Worm (Caenorhabditis elegans): ENCODE measurements around the gene asp-4.

asp-4 gene

ce11 chrX:13169133-13169532 is 52.1 kb downstream of the asp-4 start (continued):
- no peak for TF ChIP-seq ztf-11 (tag; optimal IDR thresholded peaks at IDR 0.05)
- no peak for TF ChIP-seq snpc-4 (tag; optimal IDR thresholded peaks at IDR 0.05)
- no peak for TF ChIP-seq sma-3 (GFP tag; optimal IDR thresholded peaks at IDR 0.05)
- TF ChIP-seq mbf-1 (tag; optimal IDR thresholded peaks at IDR 0.05): no peak
- no peak for TF ChIP-seq egl-27 (tag; optimal IDR thresholded peaks at IDR 0.05)
- TF ChIP-seq unc-39 (tag; optimal IDR thresholded peaks at IDR 0.05): no peak
- TF ChIP-seq sem-4 (tag; optimal IDR thresholded peaks at IDR 0.05): peak; percentile 57
- no peak for TF ChIP-seq nhr-237 (tag; optimal IDR thresholded peaks at IDR 0.05)
- no peak for TF ChIP-seq unc-55 (GFP tag; optimal IDR thresholded peaks at IDR 0.05)
- no peak for TF ChIP-seq gmeb-1 (tag; optimal IDR thresholded peaks at IDR 0.05)
- no peak for TF ChIP-seq nhr-10 (tag; optimal IDR thresholded peaks at IDR 0.05)
- no peak for TF ChIP-seq nhr-12 (tag; optimal IDR thresholded peaks at IDR 0.05)
- no peak for TF ChIP-seq Y55F3AM.14 (GFP tag; optimal IDR thresholded peaks at IDR 0.05)
- no peak for TF ChIP-seq R02D3.7 (tag; optimal IDR thresholded peaks at IDR 0.05)
- TF ChIP-seq nhr-11 (tag; optimal IDR thresholded peaks at IDR 0.05): no peak
- TF ChIP-seq fos-1 (tag; optimal IDR thresholded peaks at IDR 0.05): peak; percentile 12
- no peak for TF ChIP-seq zag-1 (tag; optimal IDR thresholded peaks at IDR 0.05)
- TF ChIP-seq lsy-2 (tag; optimal IDR thresholded peaks at IDR 0.05): peak in 1 of 2 experiments; percentile 44
- TF ChIP-seq ceh-16 (tag; optimal IDR thresholded peaks at IDR 0.05): no peak
- peak; percentile 69 for TF ChIP-seq C34F6.9 (tag; optimal IDR thresholded peaks at IDR 0.05)
- no peak for TF ChIP-seq ceh-82 (tag; optimal IDR thresholded peaks at IDR 0.05)
- peak; percentile 38 for TF ChIP-seq elt-1 (tag; optimal IDR thresholded peaks at IDR 0.05)
- peak; percentile 66 for TF ChIP-seq nhr-21 (tag; optimal IDR thresholded peaks at IDR 0.05)
- TF ChIP-seq mab-5 (tag; optimal IDR thresholded peaks at IDR 0.05): no peak
- no peak for TF ChIP-seq lin-13 (GFP tag; optimal IDR thresholded peaks at IDR 0.05)
- no peak for TF ChIP-seq nhr-77 (tag; optimal IDR thresholded peaks at IDR 0.05)
- TF ChIP-seq ama-1 (optimal IDR thresholded peaks at IDR 0.05): no peak
- TF ChIP-seq sma-9 (GFP tag; optimal IDR thresholded peaks at IDR 0.05): peak; percentile 72
- no peak for TF ChIP-seq sma-9 (tag; optimal IDR thresholded peaks at IDR 0.05)
- no peak for TF ChIP-seq lin-39 (tag; optimal IDR thresholded peaks at IDR 0.05)
